Worm (Caenorhabditis elegans): ENCODE data around the gene col-161.

- TF ChIP-seq nhr-25 (tag; optimal IDR thresholded peaks at IDR 0.05), result no peak
- no peak for TF ChIP-seq nhr-6 (tag; optimal IDR thresholded peaks at IDR 0.05)
- no peak for TF ChIP-seq nhr-11 (tag; optimal IDR thresholded peaks at IDR 0.05)
- no peak for TF ChIP-seq skn-1 (tag; optimal IDR thresholded peaks at IDR 0.05)
- TF ChIP-seq nhr-77 (tag; optimal IDR thresholded peaks at IDR 0.05), result no peak
- TF ChIP-seq ztf-11 (tag; optimal IDR thresholded peaks at IDR 0.05), result no peak
- no peak for TF ChIP-seq mab-5 (tag; optimal IDR thresholded peaks at IDR 0.05)
- no peak for TF ChIP-seq F13H6.1 (tag; optimal IDR thresholded peaks at IDR 0.05)
- TF ChIP-seq ZK546.5 (tag; optimal IDR thresholded peaks at IDR 0.05), result no peak
- TF ChIP-seq nhr-23 (tag; optimal IDR thresholded peaks at IDR 0.05), result no peak
- no peak for TF ChIP-seq unc-62 (GFP tag; optimal IDR thresholded peaks at IDR 0.05)
- TF ChIP-seq ama-1 (optimal IDR thresholded peaks at IDR 0.05), result no peak
- TF ChIP-seq ztf-1 (GFP tag; conservative IDR thresholded peaks at IDR 0.05), result no peak
- no peak for TF ChIP-seq elt-3 (tag; optimal IDR thresholded peaks at IDR 0.05)
These were observed 45.6 kb upstream of the col-161 start, which contains the start of gene srg-46 for ce11 chrV:13363415-13363814.
